Fruit fly (Drosophila melanogaster) whole organism, wandering third instar larva: ENCODE measurements around the gene Sil1.

Source experiments
- Abd-B ChIP-seq: fragments of >200 bp; optimal IDR thresholded peaks from 2 replicates; lab custom pipeline; 2017; ENCODE audit warnings: missing biosample characterization, missing genetic modification characterization
- Dif ChIP-seq: fragments of 200-275, 200-300 bp; sonication (Bioruptor generic); optimal IDR thresholded peaks from 2 replicates; lab custom pipeline; 2018; ENCODE audit warnings: missing biosample characterization, missing genetic modification characterization; ENCODE audit not compliant: partially characterized antibody
- HLH106 ChIP-seq: fragments of 200-800 bp; optimal IDR thresholded peaks from 3 replicates; lab custom pipeline; 2019; ENCODE audit warnings: missing biosample characterization, mild to moderate bottlenecking, missing genetic modification characterization, moderate library complexity
- Hr78 ChIP-seq: fragments of >200 bp; optimal IDR thresholded peaks from 2 replicates; lab custom pipeline; 2017; ENCODE audit warnings: missing biosample characterization, missing genetic modification characterization
- N ChIP-seq: fragments of >200 bp; optimal IDR thresholded peaks from 2 replicates; lab custom pipeline; 2018; ENCODE audit warnings: missing biosample characterization, missing external identifiers, missing genetic modification characterization
- Sp1 ChIP-seq: fragments of 200-800 bp; sonication (Bioruptor generic); optimal IDR thresholded peaks from 3 replicates; lab custom pipeline; 2019; ENCODE audit warnings: missing biosample characterization, mild to moderate bottlenecking, missing genetic modification characterization, moderate library complexity
- Vsx2 ChIP-seq: fragments of 200-300, 225-300 bp; sonication (Bioruptor generic); optimal IDR thresholded peaks from 2 replicates; lab custom pipeline; 2018; ENCODE audit warnings: missing biosample characterization, missing genetic modification characterization; ENCODE audit not compliant: partially characterized antibody
- br ChIP-seq: fragments of 200-800 bp; sonication (Bioruptor generic); optimal IDR thresholded peaks from 2 replicates; lab custom pipeline; 2016; ENCODE audit warnings: missing biosample characterization, missing genetic modification characterization
- brk ChIP-seq: fragments of 200-800 bp; sonication (Bioruptor generic); optimal IDR thresholded peaks from 2 replicates; lab custom pipeline; 2016; ENCODE audit warnings: missing biosample characterization, mild to moderate bottlenecking, missing genetic modification characterization
- dl ChIP-seq, 2 experiments: fragments of 175-275, 200-275 bp in 1 of 2; fragments of 200-275 bp in 1 of 2; sonication (Bioruptor generic); optimal IDR thresholded peaks; lab custom pipeline; 2018; ENCODE audit warnings: mild to moderate bottlenecking in 2 of 2, missing biosample characterization in 2 of 2, missing genetic modification characterization in 2 of 2, moderate library complexity in 2 of 2; ENCODE audit not compliant: partially characterized antibody in 2 of 2, insufficient read depth in 1 of 2
- dsf ChIP-seq: sonication (Bioruptor generic); optimal IDR thresholded peaks from 2 replicates; lab custom pipeline; 2016; ENCODE audit warnings: missing biosample characterization, missing genetic modification characterization, borderline replicate concordance
- ey ChIP-seq: fragments of 200-800 bp; sonication (Bioruptor generic); optimal IDR thresholded peaks from 2 replicates; lab custom pipeline; 2016; ENCODE audit warnings: missing biosample characterization, missing genetic modification characterization
- fru ChIP-seq: fragments of 200-800 bp; sonication (Bioruptor generic); optimal IDR thresholded peaks from 3 replicates; lab custom pipeline; 2016; ENCODE audit warnings: missing biosample characterization, mild to moderate bottlenecking, missing genetic modification characterization
- h ChIP-seq: fragments of 200-800 bp; sonication (Bioruptor generic); optimal IDR thresholded peaks from 3 replicates; lab custom pipeline; 2016; ENCODE audit warnings: missing biosample characterization, mild to moderate bottlenecking, missing genetic modification characterization
- jim ChIP-seq: fragments of 175-275, 200-325 bp; sonication (Bioruptor generic); optimal IDR thresholded peaks from 2 replicates; lab custom pipeline; 2016; ENCODE audit warnings: missing biosample characterization, mild to moderate bottlenecking, missing genetic modification characterization
- lola ChIP-seq: fragments of >200 bp; optimal IDR thresholded peaks from 2 replicates; lab custom pipeline; 2017; ENCODE audit warnings: missing biosample characterization, missing genetic modification characterization
- sage ChIP-seq: fragments of 200-800 bp; sonication (Bioruptor generic); optimal IDR thresholded peaks from 2 replicates; lab custom pipeline; 2016; ENCODE audit warnings: missing biosample characterization, mild to moderate bottlenecking, missing genetic modification characterization
- woc ChIP-seq: sonication (Bioruptor generic); optimal IDR thresholded peaks from 2 replicates; lab custom pipeline; 2016; ENCODE audit warnings: missing biosample characterization, mild to moderate bottlenecking, missing genetic modification characterization

The Sil1 gene

dm6 chr3R:25188990-25189389, 46.3 kb downstream of the Sil1 start:
- TF ChIP-seq HLH106, result no peak
- no peak for TF ChIP-seq brk (GFP tag; lab: Kevin White, UChicago)
- TF ChIP-seq dl (GFP tag; optimal IDR thresholded peaks at IDR 0.05; lab: Kevin White, UChicago; ENCODE audit: insufficient read depth in 1 of 2, partially characterized antibody in 2 of 2), result no peak
- TF ChIP-seq N (GFP tag; lab: Kevin White, UChicago), result no peak
- TF ChIP-seq h, result no peak
- no peak for TF ChIP-seq jim (GFP tag; lab: Kevin White, UChicago)
- no peak for TF ChIP-seq br (GFP tag; lab: Kevin White, UChicago)
- TF ChIP-seq woc, result no peak
- no peak for TF ChIP-seq fru (GFP tag; lab: Kevin White, UChicago)
- TF ChIP-seq sage (GFP tag; lab: Kevin White, UChicago), result no peak
- TF ChIP-seq dsf (GFP tag; lab: Kevin White, UChicago), result no peak
- no peak for TF ChIP-seq Sp1 (GFP tag; lab: Kevin White, UChicago)
- TF ChIP-seq Vsx2, result no peak
- TF ChIP-seq ey (GFP tag; lab: Kevin White, UChicago), result no peak
- no peak for TF ChIP-seq Dif (GFP tag; lab: Kevin White, UChicago)
- no peak for TF ChIP-seq lola
- no peak for TF ChIP-seq Abd-B (GFP tag; lab: Kevin White, UChicago)

- TF ChIP-seq N (GFP tag; lab: Kevin White, UChicago) (peak; percentile 67), Hr78 (GFP tag; lab: Kevin White, UChicago) (no peak)
Measured at dm6 chr3R:25184540-25184939, 50.8 kb downstream of the Sil1 start.
